Fruit fly (Drosophila melanogaster) whole organism, embryonic: ENCODE results near the gene Targ3.
A peak's percentile ranks its signal among the peaks of the same experiment; 100 is the strongest.

ENCODE experiments used
- Antp ChIP-seq: fragments of 200-800 bp; sonication (Bioruptor generic); optimal IDR thresholded peaks from 3 replicates; lab custom pipeline; 2016; ENCODE audit warnings: missing biosample characterization, missing genetic modification characterization
- Atf-2 ChIP-seq: fragments of 200-800 bp; sonication (Bioruptor generic); optimal IDR thresholded peaks from 2 replicates; lab custom pipeline; 2016; ENCODE audit warnings: missing biosample characterization, missing genetic modification characterization
- Atf6 ChIP-seq: fragments of 200-800 bp; sonication (Bioruptor generic); IDR thresholded peaks from 2 replicates; pipeline ENCODE4 v1.3.6; 2022; ENCODE audit warnings: missing biosample characterization, missing genetic modification characterization
- B-H1 ChIP-seq: fragments of 200-800 bp; sonication (Bioruptor generic); IDR thresholded peaks from 3 replicates; pipeline ENCODE4 v1.3.6; 2022; ENCODE audit warnings: missing biosample characterization, missing genetic modification characterization
- CG1024 ChIP-seq: fragments of 200-800 bp; sonication (Bioruptor generic); IDR thresholded peaks from 2 replicates; pipeline ENCODE4 v1.3.6; 2022; ENCODE audit warnings: missing biosample characterization, missing genetic modification characterization
- CG10565 ChIP-seq: fragments of 200-800 bp; sonication (Bioruptor generic); optimal IDR thresholded peaks from 3 replicates; lab custom pipeline; 2016; ENCODE audit warnings: missing biosample characterization, mild to moderate bottlenecking, missing genetic modification characterization
- CG11695 ChIP-seq: fragments of 200-800 bp; sonication (Bioruptor generic); IDR thresholded peaks from 3 replicates; pipeline ENCODE4 v1.3.6; 2022; ENCODE audit warnings: missing biosample characterization, missing genetic modification characterization
- CG11723 ChIP-seq: fragments of 200-800 bp; sonication (Bioruptor generic); optimal IDR thresholded peaks from 2 replicates; lab custom pipeline; 2017; ENCODE audit warnings: missing biosample characterization, mild to moderate bottlenecking, missing genetic modification characterization
- CG12659 ChIP-seq: fragments of 200-800 bp; sonication (Bioruptor generic); optimal IDR thresholded peaks from 3 replicates; lab custom pipeline; 2017; ENCODE audit warnings: mild to moderate bottlenecking, missing biosample characterization, missing genetic modification reagents, missing genetic modification characterization
- CG12942 ChIP-seq: fragments of 200-800 bp; sonication (Bioruptor generic); optimal IDR thresholded peaks from 3 replicates; lab custom pipeline; 2016; ENCODE audit warnings: missing biosample characterization, missing genetic modification characterization
- CG13775 ChIP-seq: fragments of 200-800 bp; sonication (Bioruptor generic); optimal IDR thresholded peaks from 3 replicates; lab custom pipeline; 2017; ENCODE audit warnings: missing biosample characterization, mild to moderate bottlenecking, missing genetic modification characterization
- CG13894 ChIP-seq: fragments of 200-800 bp; sonication (Bioruptor generic); optimal IDR thresholded peaks from 3 replicates; lab custom pipeline; 2018; ENCODE audit warnings: missing biosample characterization, mild to moderate bottlenecking, missing genetic modification characterization, moderate library complexity
- CG1832 ChIP-seq: fragments of 200-800 bp; sonication (Bioruptor generic); optimal IDR thresholded peaks from 2 replicates; lab custom pipeline; 2017; ENCODE audit warnings: missing biosample characterization, mild to moderate bottlenecking, missing genetic modification characterization, inconsistent platforms
- CG18619 ChIP-seq: fragments of 200-800 bp; sonication (Bioruptor generic); optimal IDR thresholded peaks from 3 replicates; lab custom pipeline; 2017; ENCODE audit warnings: missing biosample characterization, mild to moderate bottlenecking, missing genetic modification characterization
- CG2120 ChIP-seq: fragments of 200-800 bp; sonication (Bioruptor generic); optimal IDR thresholded peaks from 3 replicates; lab custom pipeline; 2016; ENCODE audit warnings: missing biosample characterization, missing genetic modification characterization
- CG30020 ChIP-seq: fragments of 200-800 bp; optimal IDR thresholded peaks from 2 replicates; lab custom pipeline; 2019; ENCODE audit warnings: missing biosample characterization, mild to moderate bottlenecking, missing genetic modification characterization, moderate library complexity
- CG32767 ChIP-seq: fragments of 200-800 bp; sonication (Bioruptor generic); IDR thresholded peaks from 2 replicates; pipeline ENCODE4 v1.3.6; 2022; ENCODE audit warnings: missing biosample characterization, missing genetic modification characterization
- CG4424 ChIP-seq: fragments of 200-800 bp; sonication (Bioruptor generic); optimal IDR thresholded peaks from 3 replicates; lab custom pipeline; 2016; ENCODE audit warnings: missing biosample characterization, missing genetic modification characterization
- CG5180 ChIP-seq: fragments of 200-800 bp; sonication (Bioruptor generic); optimal IDR thresholded peaks from 3 replicates; lab custom pipeline; 2017; ENCODE audit warnings: missing biosample characterization, missing genetic modification characterization, mild to moderate bottlenecking, moderate library complexity, missing genetic modification reagents
- CG6813 ChIP-seq: fragments of 200-800 bp; sonication (Bioruptor generic); optimal IDR thresholded peaks from 2 replicates; lab custom pipeline; 2017; ENCODE audit warnings: missing biosample characterization, missing genetic modification characterization, mild to moderate bottlenecking, moderate library complexity, missing genetic modification reagents
- CG7786 ChIP-seq: fragments of 200-800 bp; sonication (Bioruptor generic); optimal IDR thresholded peaks from 2 replicates; lab custom pipeline; 2016; ENCODE audit warnings: missing biosample characterization, missing genetic modification characterization
- CG9437 ChIP-seq: fragments of 200-800 bp; sonication (Bioruptor generic); optimal IDR thresholded peaks from 2 replicates; lab custom pipeline; 2018; ENCODE audit warnings: missing biosample characterization, mild to moderate bottlenecking, missing genetic modification characterization
- CG9817 ChIP-seq: fragments of 200-800 bp; sonication (Bioruptor generic); optimal IDR thresholded peaks from 2 replicates; lab custom pipeline; 2018; ENCODE audit warnings: missing biosample characterization, mild to moderate bottlenecking, missing genetic modification characterization, moderate library complexity
- Dbx ChIP-seq: fragments of 200-800 bp; sonication (Bioruptor generic); IDR thresholded peaks from 3 replicates; pipeline ENCODE4 v1.3.6; 2022; ENCODE audit warnings: missing biosample characterization, missing genetic modification characterization
- Elba2 ChIP-seq: fragments of 200-800 bp; sonication (Bioruptor generic); optimal IDR thresholded peaks from 3 replicates; lab custom pipeline; 2016; ENCODE audit warnings: missing biosample characterization, missing genetic modification characterization
- Ets97D ChIP-seq: fragments of 200-800 bp; sonication (Bioruptor generic); optimal IDR thresholded peaks from 3 replicates; lab custom pipeline; 2016; ENCODE audit warnings: missing biosample characterization, missing genetic modification characterization
- Gug ChIP-seq: fragments of 200-800 bp; sonication (Bioruptor generic); IDR thresholded peaks from 4 replicates; pipeline ENCODE4 v1.3.6; 2022; ENCODE audit warnings: missing biosample characterization, missing genetic modification characterization
- Hsf ChIP-seq: fragments of 200-800 bp; sonication (Bioruptor generic); optimal IDR thresholded peaks from 3 replicates; lab custom pipeline; 2016; ENCODE audit warnings: missing biosample characterization, missing genetic modification characterization
- Nf-YC ChIP-seq: fragments of 200-800 bp; optimal IDR thresholded peaks from 3 replicates; lab custom pipeline; 2019; ENCODE audit warnings: missing biosample characterization, mild to moderate bottlenecking, missing genetic modification characterization, moderate library complexity
- YL-1 ChIP-seq: fragments of 200-800 bp; sonication (Bioruptor generic); optimal IDR thresholded peaks from 3 replicates; lab custom pipeline; 2017; ENCODE audit warnings: missing biosample characterization, mild to moderate bottlenecking, missing genetic modification characterization
- ara ChIP-seq: fragments of 200-800 bp; sonication (Bioruptor generic); IDR thresholded peaks from 2 replicates; pipeline ENCODE4 v1.3.6; 2022; ENCODE audit warnings: missing biosample characterization, missing genetic modification characterization
- cato ChIP-seq: fragments of 200-800 bp; sonication (Bioruptor generic); optimal IDR thresholded peaks from 2 replicates; lab custom pipeline; 2016; ENCODE audit warnings: missing biosample characterization, missing genetic modification characterization, borderline replicate concordance
- cg ChIP-seq: fragments of 200-800 bp; sonication (Bioruptor generic); optimal IDR thresholded peaks from 3 replicates; lab custom pipeline; 2019; ENCODE audit warnings: missing biosample characterization, mild to moderate bottlenecking, missing genetic modification characterization, moderate library complexity
- chn ChIP-seq: fragments of 200-800 bp; sonication (Bioruptor generic); optimal IDR thresholded peaks from 2 replicates; lab custom pipeline; 2016; ENCODE audit warnings: missing biosample characterization, missing genetic modification characterization
- crol ChIP-seq: fragments of 200-800 bp; sonication (Bioruptor generic); IDR thresholded peaks from 2 replicates; pipeline ENCODE4 v1.3.6; 2022; ENCODE audit warnings: missing biosample characterization, missing genetic modification characterization
- fru ChIP-seq: fragments of >200 bp; optimal IDR thresholded peaks from 2 replicates; lab custom pipeline; 2017
- ham ChIP-seq: fragments of 200-800 bp; sonication (Bioruptor generic); IDR thresholded peaks from 2 replicates; pipeline ENCODE4 v1.3.6; 2022; ENCODE audit warnings: missing biosample characterization, missing genetic modification characterization
- kay ChIP-seq: fragments of 200-800 bp; sonication (Bioruptor generic); optimal IDR thresholded peaks from 2 replicates; lab custom pipeline; 2016; ENCODE audit warnings: missing biosample characterization, missing genetic modification characterization
- psq ChIP-seq: fragments of 200-800 bp; sonication (Bioruptor generic); optimal IDR thresholded peaks from 2 replicates; lab custom pipeline; 2017; ENCODE audit warnings: missing biosample characterization, missing genetic modification characterization
- rib ChIP-seq: fragments of 200-800 bp; sonication (Bioruptor generic); IDR thresholded peaks from 2 replicates; pipeline ENCODE4 v1.3.6; 2022; ENCODE audit warnings: missing biosample characterization, missing genetic modification characterization
- row ChIP-seq: fragments of 200-800 bp; sonication (Bioruptor generic); IDR thresholded peaks from 3 replicates; pipeline ENCODE4 v1.3.6; 2022; ENCODE audit warnings: missing biosample characterization, missing genetic modification characterization
- run ChIP-seq: fragments of 200-800 bp; sonication (Bioruptor generic); optimal IDR thresholded peaks from 3 replicates; lab custom pipeline; 2018; ENCODE audit warnings: missing biosample characterization, mild to moderate bottlenecking, missing genetic modification characterization
- sim ChIP-seq: fragments of 200-800 bp; sonication (Bioruptor generic); IDR thresholded peaks from 2 replicates; pipeline ENCODE4 v1.3.6; 2022; ENCODE audit warnings: missing biosample characterization, missing genetic modification characterization
- sisA ChIP-seq: fragments of 200-800 bp; sonication (Bioruptor generic); IDR thresholded peaks from 2 replicates; pipeline ENCODE4 v1.3.6; 2022; ENCODE audit warnings: missing biosample characterization, missing genetic modification characterization
- slou ChIP-seq: fragments of 200-800 bp; sonication (Bioruptor generic); optimal IDR thresholded peaks from 3 replicates; lab custom pipeline; 2016; ENCODE audit warnings: missing biosample characterization, missing genetic modification characterization
- sug ChIP-seq: fragments of 200-800 bp; optimal IDR thresholded peaks from 2 replicates; lab custom pipeline; 2019; ENCODE audit warnings: missing biosample characterization, mild to moderate bottlenecking, missing genetic modification characterization, moderate library complexity
- toy ChIP-seq: fragments of 200-800 bp; sonication (Bioruptor generic); IDR thresholded peaks from 2 replicates; pipeline ENCODE4 v1.3.6; 2022; ENCODE audit warnings: missing biosample characterization, missing genetic modification characterization
- unpg ChIP-seq: fragments of 200-800 bp; sonication (Bioruptor generic); optimal IDR thresholded peaks from 3 replicates; lab custom pipeline; 2018; ENCODE audit warnings: missing biosample characterization, mild to moderate bottlenecking, missing genetic modification characterization, moderate library complexity
- vvl ChIP-seq: fragments of 200-800 bp; sonication (Bioruptor generic); IDR thresholded peaks from 2 replicates; pipeline ENCODE4 v1.3.6; 2022; ENCODE audit warnings: missing biosample characterization, missing genetic modification characterization
- wdn ChIP-seq: fragments of 200-800 bp; sonication (Bioruptor generic); IDR thresholded peaks from 2 replicates; pipeline ENCODE4 v1.3.6; 2022; ENCODE audit warnings: missing biosample characterization, missing genetic modification characterization
- zfh1 ChIP-seq: fragments of 200-800 bp; sonication (Bioruptor generic); IDR thresholded peaks from 3 replicates; pipeline ENCODE4 v1.3.6; 2022; ENCODE audit warnings: missing biosample characterization, missing genetic modification characterization

Gene Targ3

dm6 chr3L:21176935-21177581, 19.6 kb upstream of the Targ3 start (continued):
- TF ChIP-seq CG1024 (GFP tag; lab: Robert Waterston, UW) (peak; percentile 32; the same call in 1 of the 2 replicates), CG12942 (peak; percentile 33), cato (GFP tag; lab: Kevin White, UChicago) (no peak), row (peak; percentile 79), run (no peak), CG11723 (GFP tag; lab: Kevin White, UChicago) (no peak), crol (GFP tag; lab: Robert Waterston, UW) (peak; percentile 74), Nf-YC (peak; percentile 4), CG5180 (GFP tag; lab: Kevin White, UChicago) (no peak), YL-1 (GFP tag; lab: Kevin White, UChicago) (no peak), ham (GFP tag; lab: Robert Waterston, UW) (no peak; the same call in 1 of the 2 replicates), fru (lab: Kevin White, UChicago) (no peak), sim (GFP tag; lab: Robert Waterston, UW) (no peak), unpg (GFP tag; lab: Kevin White, UChicago) (no peak), Elba2 (no peak), chn (no peak), CG4424 (GFP tag; lab: Kevin White, UChicago) (peak; percentile 51), kay (GFP tag; lab: Kevin White, UChicago) (peak; percentile 56), rib (GFP tag; lab: Robert Waterston, UW) (peak; percentile 85; the same call in 1 of the 2 replicates), Antp (GFP tag; lab: Kevin White, UChicago) (peak; percentile 31), Dbx (peak; percentile 89), CG11695 (GFP tag; lab: Robert Waterston, UW) (peak; percentile 79; the same call in 2 of the 3 replicates), CG18619 (GFP tag; lab: Kevin White, UChicago) (peak; percentile 71), B-H1 (GFP tag; lab: Robert Waterston, UW) (peak; percentile 53; the same call in 1 of the 3 replicates), CG2120 (GFP tag; lab: Kevin White, UChicago) (peak; percentile 93), CG32767 (peak; percentile 22; the same call in 1 of the 2 replicates), CG12659 (GFP tag; lab: Kevin White, UChicago) (peak; percentile 73), CG6813 (GFP tag; lab: Kevin White, UChicago) (no peak), slou (GFP tag; lab: Kevin White, UChicago) (peak; percentile 45), Atf6 (GFP tag; lab: Robert Waterston, UW) (peak; percentile 86), sug (tag; lab: Kevin White, UChicago) (peak; percentile 24), CG7786 (GFP tag; lab: Kevin White, UChicago) (peak; percentile 55), toy (GFP tag; lab: Robert Waterston, UW) (peak; percentile 74), vvl (GFP tag; lab: Robert Waterston, UW) (peak; percentile 74; the same call in 1 of the 2 replicates), CG30020 (tag; lab: Kevin White, UChicago) (no peak), CG10565 (GFP tag; lab: Kevin White, UChicago) (no peak), ara (GFP tag; lab: Robert Waterston, UW) (no peak), Ets97D (GFP tag; lab: Kevin White, UChicago) (no peak), CG1832 (GFP tag; lab: Kevin White, UChicago) (no peak), wdn (GFP tag; lab: Robert Waterston, UW) (peak; percentile 72; the same call in 1 of the 2 replicates), Atf-2 (GFP tag; lab: Kevin White, UChicago) (no peak), CG9437 (GFP tag; lab: Kevin White, UChicago) (no peak), CG9817 (tag; lab: Kevin White, UChicago) (peak; percentile 61), psq (peak; percentile 20), zfh1 (peak; percentile 39; the same call in 1 of the 3 replicates), CG13775 (GFP tag; lab: Kevin White, UChicago) (peak; percentile 61), sisA (GFP tag; lab: Robert Waterston, UW) (peak; percentile 69), cg (no peak), Hsf (GFP tag; lab: Kevin White, UChicago) (peak; percentile 72), CG13894 (tag; lab: Kevin White, UChicago) (peak; percentile 47), Gug (peak; percentile 68; the same call in 2 of the 4 replicates)
